Fruit fly (Drosophila melanogaster): ENCODE data around the gene CG13073.

The CG13073 gene

DNA sequence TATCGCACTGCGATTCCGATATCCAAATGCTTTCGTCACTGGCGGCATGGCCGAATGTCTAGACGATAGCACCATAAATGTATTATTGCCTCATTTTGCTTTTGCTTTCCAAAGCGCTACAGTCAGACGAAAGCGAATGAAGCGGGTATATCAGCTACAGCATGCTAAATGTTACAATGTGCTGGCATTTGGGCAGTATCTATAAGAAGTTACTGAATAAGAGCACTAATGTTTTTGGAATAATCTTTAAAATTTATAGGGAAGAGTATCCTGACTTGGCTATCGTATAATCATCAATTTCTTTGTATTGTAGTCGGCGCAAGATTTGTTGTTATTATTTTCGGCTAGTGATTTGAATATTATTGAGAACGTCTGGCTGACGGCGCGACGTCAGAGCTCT lies 13.9 kb downstream of the CG13073 start (continued):
- TF ChIP-seq Taf1 (GFP tag; IDR thresholded peaks at IDR 0.05) (peak; percentile 79), CG6689 (GFP tag; IDR thresholded peaks at IDR 0.05) (peak; percentile 81), gce (GFP tag; IDR thresholded peaks at IDR 0.05) (peak; percentile 71; the same call in 1 of the 3 replicates), CG7987 (GFP tag; optimal IDR thresholded peaks at IDR 0.05) (peak; percentile 25), pita (GFP tag; optimal IDR thresholded peaks at IDR 0.05) (no peak), sr (GFP tag; IDR thresholded peaks at IDR 0.05) (no peak; the same call in 2 of the 3 replicates), dmrt11E (tag; optimal IDR thresholded peaks at IDR 0.05) (no peak), grau (tag; optimal IDR thresholded peaks at IDR 0.05) (peak; percentile 81), CG4707 (GFP tag; optimal IDR thresholded peaks at IDR 0.05) (no peak), CG6175 (GFP tag; IDR thresholded peaks at IDR 0.05) (peak; percentile 77; the same call in 2 of the 3 replicates), CG9727 (GFP tag; optimal IDR thresholded peaks at IDR 0.05) (peak; percentile 65), jumu (GFP tag; optimal IDR thresholded peaks at IDR 0.05) (peak; percentile 82), chif (GFP tag; optimal IDR thresholded peaks at IDR 0.05) (peak; percentile 31 to 59), fu2 (GFP tag; optimal IDR thresholded peaks at IDR 0.05) (peak; percentile 70), CG10209 (GFP tag; optimal IDR thresholded peaks at IDR 0.05) (peak; percentile 79), CG6813 (GFP tag; optimal IDR thresholded peaks at IDR 0.05) (peak; percentile 56), gfzf (GFP tag; optimal IDR thresholded peaks at IDR 0.05) (no peak), zfh1 (GFP tag; IDR thresholded peaks at IDR 0.05) (peak; percentile 86), prd (optimal IDR thresholded peaks at IDR 0.05) (no peak), prd (GFP tag; IDR thresholded peaks at IDR 0.05) (peak; percentile 86), CG4328 (GFP tag; optimal IDR thresholded peaks at IDR 0.05) (peak; percentile 7), ranshi (GFP tag; IDR thresholded peaks at IDR 0.05) (peak; percentile 89), CG3163 (GFP tag; optimal IDR thresholded peaks at IDR 0.05) (peak; percentile 35), CG13775 (GFP tag; optimal IDR thresholded peaks at IDR 0.05) (peak; percentile 47), CG42726 (GFP tag; IDR thresholded peaks at IDR 0.05; ENCODE audit: partially characterized antibody) (no peak), CG31224 (GFP tag; IDR thresholded peaks at IDR 0.05) (peak; percentile 75), lola (GFP tag; optimal IDR thresholded peaks at IDR 0.05) (no peak), CG9215 (GFP tag; IDR thresholded peaks at IDR 0.05) (no peak), esg (GFP tag; conservative IDR thresholded peaks at IDR 0.05) (peak; percentile 82), Sin3A (optimal IDR thresholded peaks at IDR 0.05) (no peak), CG16813 (GFP tag; IDR thresholded peaks at IDR 0.05; ENCODE audit: partially characterized antibody) (no peak), phol (tag; optimal IDR thresholded peaks at IDR 0.05) (peak; percentile 68), dati (GFP tag; IDR thresholded peaks at IDR 0.05) (0 out of 2 replicates have a peak, but pooled peaks have one; percentile 53), CG4360 (GFP tag; IDR thresholded peaks at IDR 0.05) (no peak), tll (GFP tag; optimal IDR thresholded peaks at IDR 0.05) (no peak), seq (GFP tag; IDR thresholded peaks at IDR 0.05) (peak; percentile 65), CG12104 (GFP tag; optimal IDR thresholded peaks at IDR 0.05) (peak; percentile 46), Deaf1 (tag; optimal IDR thresholded peaks at IDR 0.05) (peak; percentile 59), br (optimal IDR thresholded peaks at IDR 0.05) (no peak), NC2α (GFP tag; optimal IDR thresholded peaks at IDR 0.05) (no peak), chinmo (GFP tag; IDR thresholded peaks at IDR 0.05; ENCODE audit: partially characterized antibody) (no peak), Kr (GFP tag; optimal IDR thresholded peaks at IDR 0.05) (no peak), CG14441 (GFP tag; IDR thresholded peaks at IDR 0.05) (peak; percentile 87), nau (GFP tag; optimal IDR thresholded peaks at IDR 0.05) (peak; percentile 61), nerfin-1 (tag; optimal IDR thresholded peaks at IDR 0.05) (peak; percentile 26), cato (GFP tag; optimal IDR thresholded peaks at IDR 0.05; ENCODE audit: borderline replicate concordance) (peak; percentile 25), CG7963 (GFP tag; IDR thresholded peaks at IDR 0.05; ENCODE audit: partially characterized antibody) (no peak), stwl (tag; optimal IDR thresholded peaks at IDR 0.05) (no peak), en (GFP tag; optimal IDR thresholded peaks at IDR 0.05) (peak; percentile 70), Dip3 (GFP tag; optimal IDR thresholded peaks at IDR 0.05) (peak; percentile 79), gsb-n (tag; optimal IDR thresholded peaks at IDR 0.05) (no peak)

All from whole organism, embryonic.